Fruit fly (Drosophila melanogaster) Kc167 (cell line): ENCODE measurements around the gene CG11999.

Experiments used
- h ChIP-seq: fragments of >200 bp; optimal IDR thresholded peaks from 3 replicates; lab custom pipeline; 2018; ENCODE audit warnings: missing external identifiers
- insv ChIP-seq: fragments of >200 bp; optimal IDR thresholded peaks from 3 replicates; lab custom pipeline; 2018; ENCODE audit warnings: missing external identifiers
- psq ChIP-seq: fragments of >200 bp; optimal IDR thresholded peaks from 2 replicates; lab custom pipeline; 2017; ENCODE audit warnings: missing external identifiers

dm6 chr3R:5331764-5332405 is 22.7 kb downstream of the CG11999 start:
- TF ChIP-seq insv (no peak), psq (no peak), h (lab: Kevin White, UChicago) (no peak)
